Fruit fly (Drosophila melanogaster): ENCODE data around the gene epsilonCOP.

The epsilonCOP gene

DNA sequence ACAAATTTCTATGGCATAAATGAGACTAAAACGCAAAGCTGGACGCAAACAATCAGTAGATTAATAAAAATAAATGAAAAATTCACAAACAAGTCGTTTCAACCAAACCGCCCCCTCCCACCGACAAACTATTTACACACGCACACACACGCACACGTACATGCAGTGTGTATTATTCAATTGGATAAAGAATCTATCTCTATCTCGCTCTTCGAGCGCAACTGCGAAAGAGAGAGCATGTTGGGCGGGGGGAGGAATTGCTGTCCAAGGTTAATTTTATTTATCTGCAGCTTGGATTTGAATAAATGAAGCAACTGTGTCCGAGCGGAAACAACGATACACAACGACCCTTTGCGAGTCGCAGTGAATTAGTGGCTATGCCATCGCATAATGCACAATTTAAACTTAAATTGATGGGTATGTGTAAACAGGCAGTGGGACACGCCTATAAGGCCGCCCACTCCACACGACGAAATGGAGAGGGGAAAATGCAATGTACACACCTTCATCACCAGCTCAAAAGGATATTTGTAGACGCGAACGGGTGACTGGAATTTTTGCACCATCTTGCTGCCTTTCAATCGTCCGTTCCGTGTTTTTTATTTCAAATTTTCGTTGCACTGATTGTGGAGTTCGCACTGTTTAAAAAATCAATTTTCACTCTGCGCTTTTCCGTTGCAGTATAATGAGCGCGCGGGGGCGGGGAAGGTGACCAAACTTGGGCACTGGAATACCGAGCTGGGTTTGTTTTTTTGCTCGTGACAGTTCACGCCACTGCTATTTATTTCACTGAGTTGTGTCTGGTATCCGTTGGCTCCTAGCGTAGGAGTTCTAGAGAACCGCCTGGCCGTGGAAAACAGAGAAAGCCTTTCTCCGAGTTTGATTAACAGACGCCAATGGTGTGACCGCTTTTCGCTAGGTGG lies 33.6 kb upstream of the epsilonCOP start, which contains the start of gene retm (continued):
- TF ChIP-seq CG2678 (tag; optimal IDR thresholded peaks at IDR 0.05) (peak; percentile 19), klu (GFP tag; IDR thresholded peaks at IDR 0.05) (no peak), CG14014 (GFP tag; IDR thresholded peaks at IDR 0.05) (no peak; the same call in 1 of the 2 replicates), nerfin-2 (GFP tag; IDR thresholded peaks at IDR 0.05; ENCODE audit: partially characterized antibody) (no peak), mirr (GFP tag; optimal IDR thresholded peaks at IDR 0.05) (peak; percentile 53), Chrac-16 (GFP tag; optimal IDR thresholded peaks at IDR 0.05) (no peak), bowl (GFP tag; IDR thresholded peaks at IDR 0.05) (no peak), sr (GFP tag; IDR thresholded peaks at IDR 0.05) (no peak), Oli (tag; optimal IDR thresholded peaks at IDR 0.05) (no peak), Scr (GFP tag; IDR thresholded peaks at IDR 0.05; ENCODE audit: partially characterized antibody) (no peak), aop (GFP tag; IDR thresholded peaks at IDR 0.05) (no peak), fd102C (GFP tag; optimal IDR thresholded peaks at IDR 0.05) (no peak), CG7839 (tag; optimal IDR thresholded peaks at IDR 0.05) (peak; percentile 1), oc (tag; optimal IDR thresholded peaks at IDR 0.05) (peak; percentile 37), CG2120 (GFP tag; optimal IDR thresholded peaks at IDR 0.05) (no peak), HLH4C (GFP tag; IDR thresholded peaks at IDR 0.05; ENCODE audit: partially characterized antibody) (no peak), tx (GFP tag; optimal IDR thresholded peaks at IDR 0.05) (no peak), danr (GFP tag; IDR thresholded peaks at IDR 0.05) (no peak), CkIIα-i1 (GFP tag; IDR thresholded peaks at IDR 0.05) (no peak), mld (GFP tag; IDR thresholded peaks at IDR 0.05; ENCODE audit: partially characterized antibody) (no peak), ftz-f1 (GFP tag; optimal IDR thresholded peaks at IDR 0.05) (peak; percentile 92), nau (GFP tag; optimal IDR thresholded peaks at IDR 0.05) (no peak), CG8388 (GFP tag; optimal IDR thresholded peaks at IDR 0.05) (no peak), CG12155 (GFP tag; optimal IDR thresholded peaks at IDR 0.05) (no peak), wdn (GFP tag; IDR thresholded peaks at IDR 0.05) (no peak), CG15479 (GFP tag; optimal IDR thresholded peaks at IDR 0.05) (peak; percentile 91), vfl (GFP tag; optimal IDR thresholded peaks at IDR 0.05) (no peak), Deaf1 (tag; optimal IDR thresholded peaks at IDR 0.05) (no peak), gro (GFP tag; optimal IDR thresholded peaks at IDR 0.05) (no peak), CG31388 (GFP tag; optimal IDR thresholded peaks at IDR 0.05) (no peak), dan (GFP tag; IDR thresholded peaks at IDR 0.05) (no peak), ash1 (GFP tag; optimal IDR thresholded peaks at IDR 0.05) (no peak), CG4854 (GFP tag; optimal IDR thresholded peaks at IDR 0.05) (no peak), CG6765 (GFP tag; optimal IDR thresholded peaks at IDR 0.05) (no peak), h (optimal IDR thresholded peaks at IDR 0.05) (no peak), gcm (GFP tag; optimal IDR thresholded peaks at IDR 0.05) (no peak), Dip2 (GFP tag; IDR thresholded peaks at IDR 0.05) (no peak), MESR4 (GFP tag; optimal IDR thresholded peaks at IDR 0.05) (peak; percentile 57), E2f2 (GFP tag; IDR thresholded peaks at IDR 0.05) (no peak), da (GFP tag; optimal IDR thresholded peaks at IDR 0.05) (no peak)

Data from whole organism, embryonic.